Worm (Caenorhabditis elegans): ENCODE results near the gene swt-4.

DNA sequence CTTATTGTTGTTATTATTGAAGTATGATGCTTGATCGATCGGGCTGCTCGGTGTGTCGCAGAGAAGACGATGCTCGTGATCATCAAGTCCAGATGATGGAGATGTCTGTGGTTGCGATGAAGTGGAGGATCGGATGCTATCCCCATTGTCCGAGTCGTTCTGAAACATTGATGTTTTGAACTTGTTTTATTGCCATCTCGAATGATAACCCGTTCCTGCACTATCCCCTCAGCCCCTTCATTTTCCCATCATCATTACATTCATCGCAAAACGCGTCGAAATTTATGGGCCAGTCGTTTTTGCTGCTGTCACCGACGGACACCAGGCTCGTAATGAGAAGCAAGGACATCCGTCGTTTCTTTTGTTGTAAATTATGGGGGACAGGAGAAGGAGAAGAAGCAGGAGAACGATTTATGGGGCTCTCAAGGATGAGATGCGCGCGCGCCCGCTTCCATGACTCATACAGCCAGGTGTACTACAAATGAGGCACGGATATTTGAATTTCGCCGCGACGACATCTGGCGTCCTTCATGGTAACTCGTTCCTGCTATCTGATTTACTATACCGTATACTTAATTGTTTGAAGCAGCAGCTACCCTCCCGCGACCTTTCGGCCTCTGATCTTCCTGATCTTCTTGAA, 3.0 kb upstream of the swt-4 start:
- TF ChIP-seq ama-1 (optimal IDR thresholded peaks at IDR 0.05) (no peak), sea-1 (GFP tag; conservative IDR thresholded peaks at IDR 0.05) (no peak), ceh-36 (tag; optimal IDR thresholded peaks at IDR 0.05) (no peak), aly-1 (tag; optimal IDR thresholded peaks at IDR 0.05) (no peak), scrt-1 (GFP tag; IDR thresholded peaks at IDR 0.05) (no peak), flt-1 (GFP tag; IDR thresholded peaks at IDR 0.05) (no peak), hmbx-1 (tag; optimal IDR thresholded peaks at IDR 0.05) (no peak), B0310.2 (tag; optimal IDR thresholded peaks at IDR 0.05) (no peak)

Measured in whole organism, early embryonic.